Worm (Caenorhabditis elegans) whole organism, L2 larva: Measurements from ENCODE around the gene C15H11.1.
A peak's percentile ranks its signal among the peaks of the same experiment; 100 is the strongest.

Experiments used
- C34F6.9 ChIP-seq: fragments of 150-350 bp; optimal IDR thresholded peaks from 2 replicates; lab custom pipeline; 2014; ENCODE audit warnings: missing biosample characterization, missing genetic modification characterization
- R02D3.7 ChIP-seq: fragments of 150-350 bp; optimal IDR thresholded peaks from 2 replicates; lab custom pipeline; 2014; ENCODE audit warnings: missing biosample characterization, missing genetic modification characterization
- Y55F3AM.14 ChIP-seq: fragments of 200-800 bp; sonication (Bioruptor generic); optimal IDR thresholded peaks from 2 replicates; lab custom pipeline; 2018; ENCODE audit warnings: mild to moderate bottlenecking, missing genetic modification characterization, missing compliant biosample characterization
- ZK546.5 ChIP-seq: sonication (generic microtip); optimal IDR thresholded peaks from 2 replicates; lab custom pipeline; 2017; ENCODE audit warnings: missing biosample characterization, missing genetic modification characterization
- alr-1 ChIP-seq: fragments of 150-350 bp; optimal IDR thresholded peaks from 2 replicates; lab custom pipeline; 2014; ENCODE audit warnings: missing biosample characterization, missing genetic modification characterization
- aly-2 ChIP-seq: fragments of 150-350 bp; optimal IDR thresholded peaks from 2 replicates; lab custom pipeline; 2014; ENCODE audit warnings: missing biosample characterization, missing genetic modification characterization
- ama-1 ChIP-seq: fragments of 150-350 bp; optimal IDR thresholded peaks from 2 replicates; lab custom pipeline; 2018; ENCODE audit warnings: inconsistent platforms
- blmp-1 ChIP-seq: sonication (generic microtip); optimal IDR thresholded peaks from 2 replicates; lab custom pipeline; 2017; ENCODE audit warnings: missing genetic modification characterization, mild to moderate bottlenecking, missing compliant biosample characterization, antibody characterized with exemption, moderate library complexity; ENCODE audit not compliant: insufficient read depth
- ceh-16 ChIP-seq: fragments of 150-350 bp; optimal IDR thresholded peaks from 2 replicates; lab custom pipeline; 2014; ENCODE audit warnings: missing biosample characterization, missing genetic modification characterization
- crh-2 ChIP-seq: sonication (generic microtip); optimal IDR thresholded peaks from 2 replicates; lab custom pipeline; 2017; ENCODE audit warnings: missing biosample characterization, missing genetic modification characterization
- dmd-4 ChIP-seq: sonication (generic microtip); optimal IDR thresholded peaks from 2 replicates; lab custom pipeline; 2017; ENCODE audit warnings: missing biosample characterization, missing genetic modification characterization
- egl-27 ChIP-seq: sonication (generic microtip); optimal IDR thresholded peaks from 3 replicates; lab custom pipeline; 2017; ENCODE audit warnings: missing biosample characterization, missing genetic modification reagents, missing genetic modification characterization
- fos-1 ChIP-seq: fragments of 150-350 bp; optimal IDR thresholded peaks from 2 replicates; lab custom pipeline; 2014; ENCODE audit warnings: missing biosample characterization, missing genetic modification characterization
- lin-11 ChIP-seq: fragments of 150-350 bp; sonication (generic microtip); optimal IDR thresholded peaks from 2 replicates; lab custom pipeline; 2014; ENCODE audit warnings: missing biosample characterization, missing genetic modification characterization, inconsistent platforms, mixed read lengths
- lin-13 ChIP-seq: fragments of 150-350 bp; optimal IDR thresholded peaks from 2 replicates; lab custom pipeline; 2014; ENCODE audit warnings: missing biosample characterization, missing genetic modification reagents, missing genetic modification characterization
- lin-39 ChIP-seq: fragments of 150-350 bp; optimal IDR thresholded peaks from 2 replicates; lab custom pipeline; 2014; ENCODE audit warnings: missing biosample characterization, missing genetic modification reagents, missing genetic modification characterization
- lsy-2 ChIP-seq, 2 experiments: fragments of 150-350 bp in 1 of 2; sonication (generic microtip) in 1 of 2; optimal IDR thresholded peaks; 2 replicates each; lab custom pipeline; 2014 to 2017; ENCODE audit warnings: missing biosample characterization in 2 of 2, missing genetic modification characterization in 2 of 2
- mab-5 ChIP-seq: fragments of 150-350 bp; optimal IDR thresholded peaks from 2 replicates; lab custom pipeline; 2014; ENCODE audit warnings: missing biosample characterization, missing genetic modification characterization
- mbf-1 ChIP-seq: sonication (generic microtip); optimal IDR thresholded peaks from 2 replicates; lab custom pipeline; 2017; ENCODE audit warnings: missing biosample characterization, missing genetic modification characterization
- mdl-1 ChIP-seq, 2 experiments: fragments of 150-350 bp in 1 of 2; sonication (generic microtip) in 1 of 2; optimal IDR thresholded peaks; 2 replicates each; lab custom pipeline; 2017; ENCODE audit warnings: missing biosample characterization in 2 of 2, missing genetic modification characterization in 2 of 2
- nhr-12 ChIP-seq: fragments of 150-350 bp; optimal IDR thresholded peaks from 2 replicates; lab custom pipeline; 2014; ENCODE audit warnings: missing biosample characterization, missing genetic modification characterization
- nhr-129 ChIP-seq: fragments of 150-350 bp; optimal IDR thresholded peaks from 2 replicates; lab custom pipeline; 2014; ENCODE audit warnings: missing biosample characterization, missing genetic modification characterization
- nhr-21 ChIP-seq: fragments of 150-350 bp; optimal IDR thresholded peaks from 2 replicates; lab custom pipeline; 2014; ENCODE audit warnings: missing biosample characterization, missing genetic modification characterization
- nhr-237 ChIP-seq: fragments of 150-350 bp; optimal IDR thresholded peaks from 2 replicates; lab custom pipeline; 2014; ENCODE audit warnings: missing biosample characterization, missing genetic modification characterization
- nhr-6 ChIP-seq: fragments of 150-350 bp; optimal IDR thresholded peaks from 2 replicates; lab custom pipeline; 2014; ENCODE audit warnings: missing biosample characterization, missing genetic modification characterization
- peb-1 ChIP-seq: fragments of 150-350 bp; optimal IDR thresholded peaks from 2 replicates; lab custom pipeline; 2014; ENCODE audit warnings: missing biosample characterization, missing genetic modification characterization
- sem-4 ChIP-seq: fragments of 150-350 bp; optimal IDR thresholded peaks from 2 replicates; lab custom pipeline; 2014; ENCODE audit warnings: missing biosample characterization, missing genetic modification reagents, missing genetic modification characterization
- skn-1 ChIP-seq: sonication (generic microtip); optimal IDR thresholded peaks from 2 replicates; lab custom pipeline; 2017; ENCODE audit warnings: missing biosample characterization, missing genetic modification characterization
- sma-9 ChIP-seq, 2 experiments: fragments of 150-350 bp in 1 of 2; sonication (generic microtip) in 1 of 2; optimal IDR thresholded peaks; 2 replicates each; lab custom pipeline; 2014 to 2016; ENCODE audit warnings: missing genetic modification characterization in 2 of 2, mild to moderate bottlenecking in 1 of 2, missing biosample characterization in 1 of 2, missing compliant biosample characterization in 1 of 2, missing genetic modification reagents in 1 of 2, moderate library complexity in 1 of 2
- snpc-4 ChIP-seq: fragments of 150-350 bp; optimal IDR thresholded peaks from 2 replicates; lab custom pipeline; 2014; ENCODE audit warnings: missing biosample characterization, missing genetic modification characterization
- unc-39 ChIP-seq: fragments of 150-350 bp; optimal IDR thresholded peaks from 2 replicates; lab custom pipeline; 2014; ENCODE audit warnings: missing biosample characterization, missing genetic modification characterization
- unc-55 ChIP-seq: fragments of 150-350 bp; sonication (generic microtip); optimal IDR thresholded peaks from 3 replicates; lab custom pipeline; 2014; ENCODE audit warnings: missing biosample characterization, missing genetic modification reagents, missing genetic modification characterization
- zag-1 ChIP-seq: fragments of 150-350 bp; optimal IDR thresholded peaks from 2 replicates; lab custom pipeline; 2014; ENCODE audit warnings: missing biosample characterization, missing genetic modification characterization
- ztf-11 ChIP-seq: sonication (generic microtip); optimal IDR thresholded peaks from 2 replicates; lab custom pipeline; 2017; ENCODE audit warnings: missing biosample characterization, missing genetic modification characterization
- ztf-4 ChIP-seq: fragments of 150-350 bp; optimal IDR thresholded peaks from 2 replicates; lab custom pipeline; 2014; ENCODE audit warnings: missing biosample characterization, missing genetic modification characterization

C15H11.1 gene

DNA sequence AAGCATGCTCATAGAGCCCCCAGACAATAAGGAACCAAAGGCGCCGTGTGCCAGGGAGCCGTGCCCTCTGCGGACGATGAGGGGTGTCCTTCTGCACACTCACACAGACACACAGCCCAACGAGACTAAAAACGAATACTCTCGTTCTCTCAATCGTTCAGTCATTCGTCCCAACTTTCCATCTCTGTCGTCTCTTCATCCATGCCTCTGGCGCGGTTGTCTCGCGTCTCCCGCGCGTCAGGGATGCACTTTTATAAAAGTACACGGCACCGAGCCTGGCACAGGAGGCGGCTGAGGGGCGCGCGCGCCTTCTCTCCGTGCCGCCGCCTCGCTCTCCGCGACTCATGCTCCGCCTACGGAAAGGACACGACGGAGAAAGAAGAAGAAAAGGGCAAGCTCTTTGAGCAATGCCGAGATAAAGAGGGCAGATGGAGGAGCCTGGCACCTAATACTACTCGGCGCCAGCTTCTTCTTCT is 27.1 kb upstream of the C15H11.1 start (continued):
- peak; percentile 39 to 59 for TF ChIP-seq mdl-1 (tag; optimal IDR thresholded peaks at IDR 0.05; lab: Kevin White, UChicago)
- TF ChIP-seq C34F6.9 = peak; percentile 52
- peak; percentile 87 for TF ChIP-seq Y55F3AM.14 (GFP tag; lab: Kevin White, UChicago)
- peak; percentile 46 for TF ChIP-seq blmp-1 (tag; lab: Kevin White, UChicago)
- TF ChIP-seq mbf-1 (tag; lab: Kevin White, UChicago) = no peak
- TF ChIP-seq nhr-6 (tag; lab: Kevin White, UChicago) = no peak
- peak; percentile 57 for TF ChIP-seq lin-13 (GFP tag; lab: Kevin White, UChicago)
- TF ChIP-seq dmd-4 (tag; lab: Kevin White, UChicago) = no peak
- TF ChIP-seq nhr-21 (tag; lab: Kevin White, UChicago) = peak; percentile 85
- TF ChIP-seq zag-1 (tag; lab: Kevin White, UChicago) = peak; percentile 82
- peak; percentile 69 for TF ChIP-seq peb-1 (tag; lab: Kevin White, UChicago)
- TF ChIP-seq nhr-129 (tag; lab: Kevin White, UChicago) = no peak
- TF ChIP-seq ama-1 = no peak
- TF ChIP-seq alr-1 = no peak
- TF ChIP-seq unc-39 = no peak
- no peak for TF ChIP-seq nhr-12 (tag; lab: Kevin White, UChicago)
- TF ChIP-seq R02D3.7 (tag; lab: Kevin White, UChicago) = no peak
- TF ChIP-seq sem-4 (tag; lab: Kevin White, UChicago) = peak; percentile 69
- TF ChIP-seq ztf-11 (tag; lab: Kevin White, UChicago) = no peak
- TF ChIP-seq lin-11 (tag; lab: Kevin White, UChicago) = peak; percentile 33
- TF ChIP-seq skn-1 (tag; lab: Kevin White, UChicago) = no peak
- TF ChIP-seq snpc-4 (tag; lab: Kevin White, UChicago) = peak; percentile 8
- TF ChIP-seq fos-1 = peak; percentile 76
- peak; percentile 89 for TF ChIP-seq sma-9 (GFP tag; optimal IDR thresholded peaks at IDR 0.05; lab: Kevin White, UChicago)
- no peak for TF ChIP-seq sma-9 (tag; optimal IDR thresholded peaks at IDR 0.05; lab: Kevin White, UChicago)

DNA sequence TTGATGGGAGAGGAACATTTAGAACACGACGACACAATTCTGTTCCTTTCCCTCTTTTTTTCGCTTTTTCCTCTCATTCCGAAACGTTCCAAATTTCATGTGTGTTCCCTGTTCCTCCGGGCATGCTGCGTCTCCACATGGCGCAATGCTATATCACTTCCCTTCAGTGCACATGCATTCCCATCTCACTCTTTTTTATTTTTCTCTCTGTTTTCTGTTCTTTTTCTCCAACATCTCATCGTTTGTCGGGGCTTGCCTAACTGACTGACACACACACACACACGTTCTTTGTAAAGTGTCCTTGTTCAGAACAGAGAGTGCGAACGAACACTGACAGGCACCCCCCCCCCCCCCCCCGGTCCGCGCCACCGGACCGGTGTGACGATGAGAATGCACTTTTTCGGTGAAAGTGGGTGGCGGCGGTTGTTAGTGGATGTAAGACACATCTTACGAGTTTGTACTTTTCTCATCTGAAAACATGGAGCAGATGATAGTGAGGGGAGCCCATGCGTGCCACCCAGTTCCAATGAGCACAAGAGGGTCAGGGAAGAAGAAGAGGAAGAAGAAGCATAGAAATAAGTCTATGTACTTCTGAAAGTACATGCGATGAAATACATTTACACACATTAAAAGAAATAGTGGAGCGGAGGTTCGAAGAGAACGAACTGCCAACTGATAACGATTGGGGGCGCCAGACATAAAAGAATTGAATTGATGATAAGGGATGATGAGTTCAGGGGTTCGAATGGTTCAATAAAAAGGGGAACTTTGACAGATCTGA is 25.1 kb upstream of the C15H11.1 start:
- TF ChIP-seq skn-1 (tag; lab: Kevin White, UChicago) (peak; percentile 37), blmp-1 (tag; lab: Kevin White, UChicago) (peak; percentile 96), lsy-2 (tag; optimal IDR thresholded peaks at IDR 0.05; lab: Kevin White, UChicago) (peak in 1 of 2 experiments; percentile 52), Y55F3AM.14 (GFP tag; lab: Kevin White, UChicago) (peak; percentile 44), nhr-237 (tag; lab: Kevin White, UChicago) (no peak), fos-1 (peak; percentile 95), ceh-16 (tag; lab: Kevin White, UChicago) (peak; percentile 30), sma-9 (GFP tag; optimal IDR thresholded peaks at IDR 0.05; lab: Kevin White, UChicago) (peak; percentile 90), sma-9 (tag; optimal IDR thresholded peaks at IDR 0.05; lab: Kevin White, UChicago) (peak; percentile 7), egl-27 (peak; percentile 52), ztf-4 (no peak), unc-39 (no peak), unc-55 (GFP tag; lab: Kevin White, UChicago) (no peak), mdl-1 (tag; optimal IDR thresholded peaks at IDR 0.05; lab: Kevin White, UChicago) (peak; percentile 60 to 69), sem-4 (tag; lab: Kevin White, UChicago) (peak; percentile 84), nhr-21 (tag; lab: Kevin White, UChicago) (peak; percentile 44), C34F6.9 (peak; percentile 20)
- TF ChIP-seq, all 48 proteins: peak for 12

DNA sequence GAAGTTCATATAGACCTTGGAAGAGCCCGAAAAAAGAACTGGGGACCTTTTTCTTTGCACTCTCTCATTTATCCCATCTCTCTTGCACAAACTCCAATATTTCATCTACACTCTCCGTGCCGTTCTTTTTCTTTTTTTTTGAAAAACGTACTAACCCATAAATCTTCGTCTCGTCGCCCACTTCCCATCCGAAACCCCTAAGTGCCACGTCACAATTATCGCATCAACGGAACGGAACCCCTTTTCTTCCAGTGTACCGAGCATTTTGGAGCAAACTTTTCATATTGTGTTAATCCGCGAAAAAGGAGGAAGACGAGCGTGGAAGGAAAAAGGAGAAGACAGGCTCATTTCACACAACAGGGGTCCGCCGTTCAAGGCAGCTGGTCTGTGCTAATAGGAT is 24.2 kb upstream of the C15H11.1 start:
- TF ChIP-seq crh-2 (tag; lab: Kevin White, UChicago) (peak; percentile 63), zag-1 (tag; lab: Kevin White, UChicago) (peak; percentile 4), lin-39 (no peak), mab-5 (tag; lab: Kevin White, UChicago) (peak; percentile 45), Y55F3AM.14 (GFP tag; lab: Kevin White, UChicago) (no peak)
- TF ChIP-seq, all 48 proteins: peak for 3

DNA sequence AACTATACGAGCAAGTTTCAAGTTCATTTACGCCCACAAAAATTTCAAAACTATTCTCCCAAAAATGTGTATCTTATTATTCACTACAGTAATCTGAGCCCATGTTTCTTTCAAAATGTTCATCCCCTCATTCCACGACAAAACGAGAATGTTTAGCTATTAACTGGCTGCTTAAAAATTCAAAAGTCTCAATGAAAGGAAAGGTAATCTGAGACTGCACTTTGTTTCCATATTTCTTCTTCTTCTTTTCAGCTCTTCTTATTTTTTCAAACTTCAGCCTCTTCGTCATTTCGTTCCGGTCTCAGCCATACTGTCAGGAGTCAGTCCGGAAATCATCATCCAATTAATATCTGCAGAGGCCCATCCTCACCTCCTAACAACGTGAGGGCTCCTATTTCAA is 20.8 kb upstream of the C15H11.1 start, which contains the start of gene unc-39:
unc-39 (plus strand) TSS at position 301 of the 400 bp plus-strand sequence.
- TF ChIP-seq aly-2 (tag; lab: Kevin White, UChicago) (no peak), mbf-1 (tag; lab: Kevin White, UChicago) (no peak), nhr-12 (tag; lab: Kevin White, UChicago) (no peak), skn-1 (tag; lab: Kevin White, UChicago) (no peak), sem-4 (tag; lab: Kevin White, UChicago) (no peak), blmp-1 (tag; lab: Kevin White, UChicago) (no peak), zag-1 (tag; lab: Kevin White, UChicago) (no peak), nhr-21 (tag; lab: Kevin White, UChicago) (no peak), ama-1 (no peak), ZK546.5 (tag; lab: Kevin White, UChicago) (no peak), nhr-237 (tag; lab: Kevin White, UChicago) (no peak), unc-39 (no peak), crh-2 (tag; lab: Kevin White, UChicago) (no peak), sma-9 (GFP tag; optimal IDR thresholded peaks at IDR 0.05; lab: Kevin White, UChicago) (no peak), sma-9 (tag; optimal IDR thresholded peaks at IDR 0.05; lab: Kevin White, UChicago) (no peak)
